Worm (Caenorhabditis elegans): Measurements from ENCODE around the gene Y14H12A.2.

ce11 chrII:4028276-4028675, 38.8 kb upstream of the Y14H12A.2 start, which contains the start of gene K07D4.9:
- TF ChIP-seq tbx-37 (GFP tag; conservative IDR thresholded peaks at IDR 0.05): no peak
- TF ChIP-seq ama-1 (optimal IDR thresholded peaks at IDR 0.05): no peak
- no peak for TF ChIP-seq hnd-1 (tag; optimal IDR thresholded peaks at IDR 0.05)
- TF ChIP-seq ceh-13 (GFP tag; optimal IDR thresholded peaks at IDR 0.05): no peak
- TF ChIP-seq hmbx-1 (tag; optimal IDR thresholded peaks at IDR 0.05): no peak
- no peak for TF ChIP-seq sea-1 (GFP tag; conservative IDR thresholded peaks at IDR 0.05)
- TF ChIP-seq F13C5.2 (tag; optimal IDR thresholded peaks at IDR 0.05): no peak
- no peak for TF ChIP-seq pes-1 (GFP tag; IDR thresholded peaks at IDR 0.05)
- TF ChIP-seq ets-7 (tag; optimal IDR thresholded peaks at IDR 0.05): no peak
